Worm (Caenorhabditis elegans): ENCODE results near the gene sas-5.

The sas-5 gene

ce11 chrV:11610481-11610880 is at the start of gene sas-5:
TSS of gene sas-5 (plus strand) at chrV:11610737.
- peak; percentile 57 for TF ChIP-seq lin-13 (GFP tag; optimal IDR thresholded peaks at IDR 0.05)
- TF ChIP-seq ztf-4 (tag; optimal IDR thresholded peaks at IDR 0.05) = peak; percentile 42
- peak; percentile 51 to 75 for TF ChIP-seq lsy-2 (tag; optimal IDR thresholded peaks at IDR 0.05)
- TF ChIP-seq sma-9 (GFP tag; optimal IDR thresholded peaks at IDR 0.05) = peak; percentile 92
- no peak for TF ChIP-seq sma-9 (tag; optimal IDR thresholded peaks at IDR 0.05)
- TF ChIP-seq unc-55 (GFP tag; optimal IDR thresholded peaks at IDR 0.05) = peak; percentile 86
- TF ChIP-seq zag-1 (tag; optimal IDR thresholded peaks at IDR 0.05) = no peak
- peak; percentile 55 for TF ChIP-seq nhr-129 (tag; optimal IDR thresholded peaks at IDR 0.05)
- TF ChIP-seq sma-3 (GFP tag; optimal IDR thresholded peaks at IDR 0.05) = peak; percentile 75
- no peak for TF ChIP-seq unc-62 (GFP tag; optimal IDR thresholded peaks at IDR 0.05)
- TF ChIP-seq Y55F3AM.14 (GFP tag; optimal IDR thresholded peaks at IDR 0.05) = no peak
- peak; percentile 73 for TF ChIP-seq crh-2 (tag; optimal IDR thresholded peaks at IDR 0.05)
- TF ChIP-seq mab-5 (tag; optimal IDR thresholded peaks at IDR 0.05) = peak; percentile 53
- peak; percentile 85 for TF ChIP-seq ceh-82 (tag; optimal IDR thresholded peaks at IDR 0.05)
- peak; percentile 58 for TF ChIP-seq ceh-16 (tag; optimal IDR thresholded peaks at IDR 0.05)
- TF ChIP-seq nhr-25 (tag; optimal IDR thresholded peaks at IDR 0.05) = peak; percentile 76
- TF ChIP-seq F13H6.1 (tag; optimal IDR thresholded peaks at IDR 0.05) = peak; percentile 56
- peak; percentile 33 for TF ChIP-seq nhr-21 (tag; optimal IDR thresholded peaks at IDR 0.05)
- TF ChIP-seq elt-1 (tag; optimal IDR thresholded peaks at IDR 0.05) = no peak
- no peak for TF ChIP-seq dmd-4 (tag; optimal IDR thresholded peaks at IDR 0.05)
- TF ChIP-seq C34F6.9 (tag; optimal IDR thresholded peaks at IDR 0.05) = peak; percentile 55
- TF ChIP-seq snpc-4 (tag; optimal IDR thresholded peaks at IDR 0.05) = peak; percentile 62
- peak; percentile 32 for TF ChIP-seq fos-1 (tag; optimal IDR thresholded peaks at IDR 0.05)
- TF ChIP-seq blmp-1 (tag; optimal IDR thresholded peaks at IDR 0.05; ENCODE audit: insufficient read depth) = peak; percentile 17
- peak; percentile 92 for TF ChIP-seq gmeb-1 (tag; optimal IDR thresholded peaks at IDR 0.05)
- TF ChIP-seq lin-11 (tag; optimal IDR thresholded peaks at IDR 0.05) = peak; percentile 71
- peak; percentile 53 for TF ChIP-seq sem-4 (tag; optimal IDR thresholded peaks at IDR 0.05)
- peak; percentile 32 for TF ChIP-seq nhr-6 (tag; optimal IDR thresholded peaks at IDR 0.05)
- no peak for TF ChIP-seq nhr-12 (tag; optimal IDR thresholded peaks at IDR 0.05)

ce11 chrV:11562643-11563042 is 47.9 kb upstream of the sas-5 start, which contains the start of gene srx-86:
TSS of gene srx-86 (plus strand) at chrV:11562943.
- TF ChIP-seq nhr-129 (tag; optimal IDR thresholded peaks at IDR 0.05) (no peak), blmp-1 (tag; optimal IDR thresholded peaks at IDR 0.05; ENCODE audit: insufficient read depth) (no peak), fos-1 (tag; optimal IDR thresholded peaks at IDR 0.05) (no peak), elt-1 (tag; optimal IDR thresholded peaks at IDR 0.05) (no peak), dmd-4 (tag; optimal IDR thresholded peaks at IDR 0.05) (no peak), peb-1 (tag; optimal IDR thresholded peaks at IDR 0.05) (no peak), egl-27 (tag; optimal IDR thresholded peaks at IDR 0.05) (no peak), F13H6.1 (tag; optimal IDR thresholded peaks at IDR 0.05) (no peak), nhr-21 (tag; optimal IDR thresholded peaks at IDR 0.05) (no peak), nhr-23 (tag; optimal IDR thresholded peaks at IDR 0.05) (no peak), lin-11 (tag; optimal IDR thresholded peaks at IDR 0.05) (no peak), unc-39 (tag; optimal IDR thresholded peaks at IDR 0.05) (no peak), unc-62 (GFP tag; optimal IDR thresholded peaks at IDR 0.05) (no peak), snpc-4 (tag; optimal IDR thresholded peaks at IDR 0.05) (no peak), Y55F3AM.14 (GFP tag; optimal IDR thresholded peaks at IDR 0.05) (no peak), ztf-11 (tag; optimal IDR thresholded peaks at IDR 0.05) (no peak), skn-1 (tag; optimal IDR thresholded peaks at IDR 0.05) (no peak), crh-2 (tag; optimal IDR thresholded peaks at IDR 0.05) (no peak)

- TF ChIP-seq nhr-10 (tag; optimal IDR thresholded peaks at IDR 0.05) = no peak
- no peak for TF ChIP-seq C34F6.9 (tag; optimal IDR thresholded peaks at IDR 0.05)
- no peak for TF ChIP-seq alr-1 (tag; optimal IDR thresholded peaks at IDR 0.05)
- TF ChIP-seq mbf-1 (tag; optimal IDR thresholded peaks at IDR 0.05) = no peak
- TF ChIP-seq nhr-11 (tag; optimal IDR thresholded peaks at IDR 0.05) = no peak
- no peak for TF ChIP-seq dmd-4 (tag; optimal IDR thresholded peaks at IDR 0.05)
Measured at ce11 chrV:11564573-11564972, 46.0 kb upstream of the sas-5 start, which contains the start of gene srx-87. TSS of gene srx-87 (plus strand) at chrV:11564873.

Measured in whole organism, L2 larva.